Worm (Caenorhabditis elegans): ENCODE data around the gene rskd-1.

DNA sequence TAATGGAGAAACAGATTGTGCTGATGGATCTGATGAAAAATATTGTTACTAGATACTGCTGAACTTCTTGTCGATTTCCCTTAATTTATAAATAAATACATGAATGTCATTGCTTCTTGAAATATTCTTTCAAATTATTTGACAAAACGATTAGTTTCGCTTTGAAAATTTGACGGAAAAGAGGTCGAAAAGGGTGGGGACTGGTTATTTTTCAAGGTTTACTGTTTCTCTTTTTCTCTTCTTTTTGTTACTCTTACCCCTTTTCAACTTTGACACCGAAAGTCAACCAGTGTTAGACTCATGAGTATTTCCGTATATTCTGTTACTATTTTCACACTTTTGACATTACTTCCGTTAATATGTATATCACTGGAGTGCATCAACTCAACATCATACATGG, 33.1 kb downstream of the rskd-1 start, which contains the start of gene T04H1.12:
- no peak for TF ChIP-seq cog-1 (tag; optimal IDR thresholded peaks at IDR 0.05)
- TF ChIP-seq flt-1 (GFP tag; IDR thresholded peaks at IDR 0.05): no peak
- TF ChIP-seq tab-1 (GFP tag; IDR thresholded peaks at IDR 0.05): no peak
- no peak for TF ChIP-seq ztf-29 (GFP tag; IDR thresholded peaks at IDR 0.05)
- no peak for TF ChIP-seq klf-2 (GFP tag; conservative IDR thresholded peaks at IDR 0.05)
- no peak for TF ChIP-seq ztf-23 (GFP tag; IDR thresholded peaks at IDR 0.05)
- no peak for TF ChIP-seq T22C8.4 (GFP tag; IDR thresholded peaks at IDR 0.05)
- TF ChIP-seq ref-1 (GFP tag; conservative IDR thresholded peaks at IDR 0.05): no peak
- no peak for TF ChIP-seq med-1 (GFP tag; optimal IDR thresholded peaks at IDR 0.05; ENCODE audit: insufficient read depth)
